Fruit fly (Drosophila melanogaster): Measurements from ENCODE around the gene Ugt304A1.
A peak's percentile ranks its signal among the peaks of the same experiment; 100 is the strongest.

Ugt304A1 gene

dm6 chr3R:11219883-11220282 is 44.7 kb upstream of the Ugt304A1 start, which contains the start of gene CG6689 (continued):
- no peak for TF ChIP-seq CG2678 (tag; optimal IDR thresholded peaks at IDR 0.05)
- no peak for TF ChIP-seq CG12155 (GFP tag; optimal IDR thresholded peaks at IDR 0.05)
- TF ChIP-seq Hr78 (GFP tag; optimal IDR thresholded peaks at IDR 0.05) = no peak
- no peak for TF ChIP-seq CG11247 (GFP tag; IDR thresholded peaks at IDR 0.05)
- no peak for TF ChIP-seq dan (GFP tag; IDR thresholded peaks at IDR 0.05)
- peak; percentile 31 for TF ChIP-seq CG7987 (GFP tag; optimal IDR thresholded peaks at IDR 0.05)
- no peak for TF ChIP-seq p53 (GFP tag; optimal IDR thresholded peaks at IDR 0.05)
- TF ChIP-seq schlank (tag; optimal IDR thresholded peaks at IDR 0.05) = no peak
- TF ChIP-seq ci (GFP tag; IDR thresholded peaks at IDR 0.05) = peak; percentile 66; the same call in 1 of the 3 replicates
- peak; percentile 26 for TF ChIP-seq CG13775 (GFP tag; optimal IDR thresholded peaks at IDR 0.05)
- no peak for TF ChIP-seq luna (GFP tag; optimal IDR thresholded peaks at IDR 0.05)
- peak; percentile 31 for TF ChIP-seq Hmr (GFP tag; optimal IDR thresholded peaks at IDR 0.05)
- no peak for TF ChIP-seq HLH54F (GFP tag; optimal IDR thresholded peaks at IDR 0.05)
- peak; percentile 21 for TF ChIP-seq CG8924 (tag; optimal IDR thresholded peaks at IDR 0.05)
- no peak for TF ChIP-seq CG3838 (GFP tag; optimal IDR thresholded peaks at IDR 0.05)
- TF ChIP-seq fd102C (GFP tag; optimal IDR thresholded peaks at IDR 0.05) = no peak
- TF ChIP-seq CG12236 (GFP tag; optimal IDR thresholded peaks at IDR 0.05) = no peak
- TF ChIP-seq nmo (GFP tag; optimal IDR thresholded peaks at IDR 0.05) = peak; percentile 19
- TF ChIP-seq her (GFP tag; optimal IDR thresholded peaks at IDR 0.05) = no peak
- no peak for TF ChIP-seq CG9932 (GFP tag; IDR thresholded peaks at IDR 0.05)
- no peak for TF ChIP-seq fd3F (GFP tag; optimal IDR thresholded peaks at IDR 0.05)
- no peak for TF ChIP-seq gcm2 (GFP tag; optimal IDR thresholded peaks at IDR 0.05)
- TF ChIP-seq CG10147 (GFP tag; optimal IDR thresholded peaks at IDR 0.05) = no peak
- TF ChIP-seq seq (GFP tag; IDR thresholded peaks at IDR 0.05) = no peak
- TF ChIP-seq wek (GFP tag; optimal IDR thresholded peaks at IDR 0.05) = no peak
- TF ChIP-seq CG14860 (GFP tag; IDR thresholded peaks at IDR 0.05; ENCODE audit: partially characterized antibody) = no peak
- peak; percentile 21 for TF ChIP-seq CoRest (tag; optimal IDR thresholded peaks at IDR 0.05)
- TF ChIP-seq CG4730 (GFP tag; IDR thresholded peaks at IDR 0.05) = no peak
- TF ChIP-seq CG15011 (GFP tag; optimal IDR thresholded peaks at IDR 0.05) = no peak
- TF ChIP-seq CG34376 (GFP tag; optimal IDR thresholded peaks at IDR 0.05) = peak; percentile 49
- TF ChIP-seq chinmo (GFP tag; IDR thresholded peaks at IDR 0.05; ENCODE audit: partially characterized antibody) = no peak
- no peak for TF ChIP-seq kni (GFP tag; optimal IDR thresholded peaks at IDR 0.05)
- TF ChIP-seq crc (GFP tag; optimal IDR thresholded peaks at IDR 0.05) = no peak
- no peak for TF ChIP-seq gsb-n (tag; optimal IDR thresholded peaks at IDR 0.05)
- TF ChIP-seq onecut (GFP tag; IDR thresholded peaks at IDR 0.05) = no peak
- no peak for TF ChIP-seq trh (GFP tag; optimal IDR thresholded peaks at IDR 0.05)
- no peak for TF ChIP-seq CG15269 (tag; optimal IDR thresholded peaks at IDR 0.05)
- no peak for TF ChIP-seq Ravus (GFP tag; IDR thresholded peaks at IDR 0.05)
- peak; percentile 10 for TF ChIP-seq zfh2 (GFP tag; optimal IDR thresholded peaks at IDR 0.05)
- peak; percentile 25 for TF ChIP-seq sug (tag; optimal IDR thresholded peaks at IDR 0.05)
- no peak for TF ChIP-seq CG9817 (tag; optimal IDR thresholded peaks at IDR 0.05)
- no peak for TF ChIP-seq Atf-2 (GFP tag; optimal IDR thresholded peaks at IDR 0.05)
- TF ChIP-seq ERR (GFP tag; optimal IDR thresholded peaks at IDR 0.05) = no peak
- no peak for TF ChIP-seq CG8944 (GFP tag; optimal IDR thresholded peaks at IDR 0.05)
- TF ChIP-seq lola (GFP tag; optimal IDR thresholded peaks at IDR 0.05) = no peak
- TF ChIP-seq CG2875 (GFP tag; optimal IDR thresholded peaks at IDR 0.05) = no peak
- no peak for TF ChIP-seq CG6654 (GFP tag; optimal IDR thresholded peaks at IDR 0.05)
- no peak for TF ChIP-seq CG6813 (GFP tag; optimal IDR thresholded peaks at IDR 0.05)
- no peak for TF ChIP-seq Adf1 (GFP tag; IDR thresholded peaks at IDR 0.05)
- no peak for TF ChIP-seq CG17829 (tag; optimal IDR thresholded peaks at IDR 0.05)
- TF ChIP-seq slou (GFP tag; optimal IDR thresholded peaks at IDR 0.05) = no peak
